Fruit fly (Drosophila melanogaster): Measurements from ENCODE around the gene CG3792.
A peak's percentile ranks its signal among the peaks of the same experiment; 100 is the strongest.

Gene CG3792

dm6 chr2L:4965923-4966322 lies 11.2 kb upstream of the CG3792 start:
- no peak for TF ChIP-seq CG17801 (GFP tag; optimal IDR thresholded peaks at IDR 0.05; ENCODE audit: partially characterized antibody)

dm6 chr2L:4967511-4967910 lies 9.6 kb upstream of the CG3792 start, which contains the start of gene eIF3i:
Gene eIF3i (minus strand): TSS chr2L:4967775.
- no peak for TF ChIP-seq CG17801 (GFP tag; optimal IDR thresholded peaks at IDR 0.05; ENCODE audit: partially characterized antibody)

dm6 chr2L:4968767-4969166 lies 8.3 kb upstream of the CG3792 start, which contains the start of the genes Scox and Polr1C:
Gene Scox (minus strand): TSS chr2L:4968935.
Gene Polr1C (plus strand): TSS chr2L:4969004.
- no peak for TF ChIP-seq CG17801 (GFP tag; optimal IDR thresholded peaks at IDR 0.05; ENCODE audit: partially characterized antibody)

DNA sequence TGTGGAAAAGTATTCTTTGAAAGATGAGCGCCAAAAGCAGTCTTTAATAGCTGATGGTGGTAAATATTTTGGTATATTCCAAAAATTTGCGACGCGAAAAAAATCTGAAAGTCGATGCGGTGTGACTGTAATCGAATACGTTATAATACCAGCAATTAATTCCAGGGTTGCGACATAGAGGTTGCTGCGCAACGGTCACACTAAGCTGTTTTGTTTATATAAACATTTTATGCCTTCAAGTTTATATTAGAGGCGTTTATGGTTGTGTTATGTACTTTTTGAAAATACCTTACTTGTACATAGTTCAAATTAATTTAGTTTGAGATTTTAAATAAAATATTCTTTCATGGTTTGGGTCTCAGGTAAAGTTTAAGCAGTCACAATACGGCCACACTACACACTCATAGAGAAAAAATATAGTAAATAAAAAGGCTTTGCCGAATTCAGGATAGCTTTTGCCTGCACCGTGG lies 5.7 kb upstream of the CG3792 start, which contains the start of gene CG14043:
TSS of gene CG14043 (plus strand) at position 374 of the 470 bp plus-strand sequence.
- TF ChIP-seq CG17801 (GFP tag; optimal IDR thresholded peaks at IDR 0.05; ENCODE audit: partially characterized antibody), result peak; percentile 7

DNA sequence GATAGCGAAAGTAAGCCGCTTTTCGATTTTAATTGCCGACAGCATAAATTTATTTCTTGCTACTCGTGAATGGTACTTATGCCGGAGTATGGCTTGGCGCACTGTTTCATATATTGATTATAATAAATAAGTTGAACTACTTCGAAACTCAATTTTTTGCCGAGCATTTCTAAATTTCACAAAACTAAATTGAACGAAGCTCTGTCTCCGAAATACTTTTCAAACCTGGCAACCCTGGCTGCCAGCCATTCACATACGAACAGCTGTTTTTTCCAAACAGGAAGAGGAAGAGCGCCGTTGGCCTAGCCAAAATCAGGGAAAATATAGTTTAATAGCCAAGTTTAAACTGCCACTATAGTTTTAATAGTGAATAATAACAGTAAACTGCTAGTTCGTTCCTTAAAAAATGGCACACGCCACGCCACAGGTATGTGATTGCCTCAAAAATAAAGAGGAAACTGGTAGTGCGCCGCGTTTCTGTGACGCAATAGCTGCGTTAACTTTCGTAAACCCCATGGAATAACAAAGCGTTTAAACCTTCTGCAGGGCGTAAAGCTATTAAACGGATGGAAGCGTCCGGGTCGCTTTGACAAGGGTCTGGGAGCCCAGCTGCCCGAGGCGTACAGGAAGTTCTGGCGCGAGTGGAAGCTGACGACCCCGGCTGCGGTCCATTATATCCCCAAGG lies 3.2 kb upstream of the CG3792 start, which contains the start of gene mRpL28:
TSS of gene mRpL28 (plus strand) at position 246 of the 685 bp plus-strand sequence.
- TF ChIP-seq CG17801 (GFP tag; optimal IDR thresholded peaks at IDR 0.05; ENCODE audit: partially characterized antibody), result peak; percentile 10

dm6 chr2L:4979138-4979537 lies 2.0 kb downstream of the CG3792 start, which contains the start of gene CG8891:
Gene CG8891 (minus strand): TSS chr2L:4979379.
- TF ChIP-seq CG17801 (GFP tag; optimal IDR thresholded peaks at IDR 0.05; ENCODE audit: partially characterized antibody), result no peak

dm6 chr2L:4981278-4981966 lies 4.3 kb downstream of the CG3792 start, which contains the start of the genes CG8892 and CG34126:
Gene CG8892 (minus strand): TSS chr2L:4981592.
Gene CG34126 (plus strand): TSS chr2L:4981614.
- TF ChIP-seq CG17801 (GFP tag; optimal IDR thresholded peaks at IDR 0.05; ENCODE audit: partially characterized antibody), result peak; percentile 96

DNA sequence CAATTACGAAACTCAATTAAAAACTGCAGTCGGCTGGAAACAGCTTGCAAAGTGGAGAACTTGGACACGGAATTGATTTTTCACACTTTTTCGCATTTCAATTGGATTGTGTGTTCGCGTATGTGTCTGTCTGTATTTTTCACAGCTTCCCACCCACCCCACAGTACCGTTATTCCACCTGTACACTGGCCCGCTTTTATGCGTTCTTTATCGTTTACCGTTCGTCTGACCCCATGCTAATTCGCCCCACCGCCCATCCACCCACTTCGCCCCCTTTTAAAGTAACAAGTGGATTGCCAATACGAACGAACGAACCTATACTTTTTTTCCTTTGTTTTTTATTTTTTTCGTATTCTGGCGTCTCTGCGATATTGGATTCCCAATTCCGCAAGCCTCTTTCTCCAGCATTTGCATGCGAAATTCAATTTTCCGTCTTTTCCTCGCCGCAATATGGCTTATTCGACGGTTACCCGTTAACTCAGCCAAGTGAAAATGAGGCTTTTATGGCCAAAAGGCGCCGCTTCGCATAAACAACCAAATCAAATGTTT lies 5.1 kb downstream of the CG3792 start:
- no peak for TF ChIP-seq CG17801 (GFP tag; optimal IDR thresholded peaks at IDR 0.05; ENCODE audit: partially characterized antibody)

DNA sequence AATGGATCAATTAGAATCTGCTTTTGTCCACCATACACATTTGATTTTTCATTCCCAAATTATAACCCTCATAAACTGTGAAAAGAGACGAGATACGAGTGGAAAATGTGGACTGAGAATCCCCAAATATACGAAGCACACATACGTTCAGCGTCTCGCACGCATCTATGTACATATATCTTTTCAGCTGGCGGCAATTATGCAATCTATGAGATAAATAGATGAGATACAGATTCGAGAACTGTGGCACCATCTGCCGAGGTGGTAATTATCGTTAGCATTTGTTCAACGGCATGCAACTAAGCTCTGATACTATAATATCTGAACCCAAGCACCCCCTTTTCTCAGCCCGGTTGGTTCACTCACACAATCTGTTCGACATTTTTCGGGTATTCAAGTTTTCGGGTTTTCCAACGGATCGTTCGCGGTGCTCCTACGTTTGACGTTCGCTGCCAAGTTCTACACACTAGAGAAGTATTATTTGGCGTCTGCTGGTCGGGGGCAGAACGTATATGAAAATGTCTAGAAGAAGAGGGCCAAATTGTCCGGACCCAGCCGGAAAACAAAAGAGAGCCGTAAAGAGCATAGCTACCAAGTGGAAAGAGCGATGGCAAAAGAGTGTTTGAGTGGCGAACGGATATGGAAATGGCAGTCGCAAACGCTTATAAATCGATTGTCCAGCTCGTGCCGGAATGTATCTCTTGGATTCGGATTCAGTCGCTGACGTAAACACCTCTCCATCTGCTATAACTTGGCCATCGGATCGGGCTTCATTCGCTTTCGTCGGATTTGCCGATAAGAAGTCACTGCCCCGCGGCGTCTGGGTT lies 18.1 kb downstream of the CG3792 start:
- no peak for TF ChIP-seq CG17801 (GFP tag; optimal IDR thresholded peaks at IDR 0.05; ENCODE audit: partially characterized antibody)

DNA sequence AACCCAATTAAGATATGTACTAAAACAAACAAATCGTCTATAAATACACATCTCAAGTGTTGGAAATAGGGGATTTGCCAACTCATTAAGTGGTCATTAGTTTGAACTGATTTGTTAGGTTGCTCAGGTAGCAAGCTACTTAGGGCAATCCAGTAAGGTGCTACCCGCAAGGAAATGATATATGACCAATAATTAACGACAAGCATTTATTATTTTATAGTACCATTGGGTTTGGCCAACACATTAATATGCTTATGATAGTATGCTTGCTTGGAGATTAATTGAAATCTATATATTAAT lies 18.7 kb downstream of the CG3792 start:
- no peak for TF ChIP-seq CG17801 (GFP tag; optimal IDR thresholded peaks at IDR 0.05; ENCODE audit: partially characterized antibody)

DNA sequence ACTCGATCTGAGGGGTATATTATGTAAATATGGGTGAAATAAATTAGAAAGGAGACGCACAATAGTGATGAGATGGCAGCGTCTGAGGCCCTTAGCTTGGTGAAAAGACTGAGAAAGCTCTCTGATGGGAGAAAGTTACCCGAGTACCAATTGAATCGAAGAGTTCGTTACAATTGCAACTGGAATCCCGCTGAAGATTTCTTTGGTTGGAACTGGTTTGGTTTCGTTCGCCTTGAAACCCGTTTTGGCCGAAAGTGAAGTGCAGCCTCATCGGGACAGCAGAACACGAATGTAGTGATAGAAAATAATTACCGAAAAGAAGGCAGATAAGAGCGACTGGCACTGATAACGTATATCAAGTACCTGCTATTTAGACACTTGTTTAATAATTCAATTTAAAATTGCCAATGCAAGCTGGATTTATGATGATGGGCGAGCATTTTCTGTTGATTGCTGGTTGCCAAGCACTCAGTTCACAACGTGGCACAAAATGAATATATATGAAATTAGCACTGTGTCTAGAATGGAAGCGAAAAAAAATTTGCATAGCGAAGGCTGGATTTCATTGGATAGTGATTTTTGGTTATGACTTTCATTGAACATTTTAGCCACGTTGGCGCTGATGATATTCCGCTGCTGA lies 19.3 kb downstream of the CG3792 start:
- TF ChIP-seq CG17801 (GFP tag; optimal IDR thresholded peaks at IDR 0.05; ENCODE audit: partially characterized antibody), result no peak

- peak; percentile 93 for TF ChIP-seq CG17801 (GFP tag; optimal IDR thresholded peaks at IDR 0.05; ENCODE audit: partially characterized antibody)
These were observed 20.5 kb downstream of the CG3792 start for dm6 chr2L:4997401-4998259.

DNA sequence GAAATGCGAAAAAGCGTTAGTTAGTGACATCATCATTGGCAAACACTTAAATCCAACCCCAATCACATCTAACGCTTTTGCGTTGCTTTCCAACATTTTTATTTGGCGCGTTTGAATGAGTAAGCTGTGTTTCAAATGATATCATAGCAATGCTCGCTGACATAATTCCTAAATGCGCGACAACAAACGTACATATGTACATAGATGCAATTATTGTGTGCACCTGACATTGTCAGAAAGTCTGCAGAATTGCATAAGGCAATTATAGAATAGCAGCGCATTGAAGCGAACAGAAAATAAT lies 21.1 kb downstream of the CG3792 start:
- TF ChIP-seq CG17801 (GFP tag; optimal IDR thresholded peaks at IDR 0.05; ENCODE audit: partially characterized antibody), result no peak

All from ovary, adult (tissue).